Fruit fly (Drosophila melanogaster): ENCODE results near the gene COX7B.

- no peak for TF ChIP-seq Myc (optimal IDR thresholded peaks at IDR 0.05)
- TF ChIP-seq lola (GFP tag; optimal IDR thresholded peaks at IDR 0.05) = no peak
Measured at dm6 chr3L:17388895-17389294, 36.4 kb upstream of the COX7B start, which contains the start of gene CG13731.
